Worm (Caenorhabditis elegans) whole organism, late embryonic: ENCODE data around the gene epg-4.

Experiments
- fax-1 ChIP-seq: sonication (generic microtip); optimal IDR thresholded peaks from 2 replicates; lab custom pipeline; 2016; ENCODE audit warnings: missing genotype, missing genetic modification characterization, missing compliant biosample characterization
- lin-11 ChIP-seq: fragments of 200-800 bp; sonication (Bioruptor generic); optimal IDR thresholded peaks from 2 replicates; lab custom pipeline; 2018; ENCODE audit warnings: mild to moderate bottlenecking, missing genetic modification characterization, missing compliant biosample characterization
- pqm-1 ChIP-seq: sonication (generic microtip); optimal IDR thresholded peaks from 2 replicates; lab custom pipeline; 2016; ENCODE audit warnings: missing genetic modification characterization, missing compliant biosample characterization
- unc-55 ChIP-seq: sonication (generic microtip); optimal IDR thresholded peaks from 2 replicates; lab custom pipeline; 2017; ENCODE audit warnings: missing biosample characterization, missing genetic modification reagents, missing genetic modification characterization
- unc-86 ChIP-seq: sonication (generic microtip); optimal IDR thresholded peaks from 2 replicates; lab custom pipeline; 2016; ENCODE audit warnings: missing genetic modification characterization, missing compliant biosample characterization

- TF ChIP-seq fax-1, result no peak
- no peak for TF ChIP-seq lin-11 (tag; lab: Kevin White, UChicago)
- no peak for TF ChIP-seq unc-55 (GFP tag; lab: Kevin White, UChicago)
- TF ChIP-seq pqm-1, result no peak
- TF ChIP-seq unc-86 (tag; lab: Kevin White, UChicago), result no peak
Measured at ce11 chrIII:7170090-7170489, 11.9 kb upstream of the epg-4 start.
